Fruit fly (Drosophila melanogaster) whole organism, prepupa: ENCODE results near the gene Tango10.

ENCODE experiments used
- CG10631 ChIP-seq: fragments of 200-800 bp; sonication (Bioruptor generic); optimal IDR thresholded peaks from 2 replicates; lab custom pipeline; 2016; ENCODE audit warnings: missing biosample characterization, missing genetic modification characterization
- CG10669 ChIP-seq: fragments of 200-800 bp; sonication (Bioruptor generic); optimal IDR thresholded peaks from 3 replicates; lab custom pipeline; 2018; ENCODE audit warnings: missing biosample characterization, mild to moderate bottlenecking, missing genetic modification characterization, moderate library complexity
- CG11294 ChIP-seq: fragments of 200-800 bp; sonication (Bioruptor generic); IDR thresholded peaks from 2 replicates; pipeline ENCODE4 v1.3.6; 2022; ENCODE audit warnings: missing biosample characterization, missing genetic modification characterization
- CG11902 ChIP-seq: fragments of 200-800 bp; sonication (Bioruptor generic); optimal IDR thresholded peaks from 3 replicates; lab custom pipeline; 2016; ENCODE audit warnings: missing biosample characterization, missing genetic modification characterization
- CG15336 ChIP-seq: fragments of 200-800 bp; sonication (Bioruptor generic); IDR thresholded peaks from 2 replicates; pipeline ENCODE4 v1.3.6; 2022; ENCODE audit warnings: missing biosample characterization, missing genetic modification characterization
- CG1621 ChIP-seq: fragments of 200-800 bp; sonication (Bioruptor generic); optimal IDR thresholded peaks from 3 replicates; lab custom pipeline; 2018; ENCODE audit warnings: missing biosample characterization, mild to moderate bottlenecking, missing genetic modification characterization
- CG16779 ChIP-seq: fragments of 200-800 bp; sonication (Bioruptor generic); optimal IDR thresholded peaks from 3 replicates; lab custom pipeline; 2017; ENCODE audit warnings: missing biosample characterization, mild to moderate bottlenecking, missing genetic modification characterization
- CG3032 ChIP-seq: fragments of 200-800 bp; optimal IDR thresholded peaks from 2 replicates; lab custom pipeline; 2019; ENCODE audit warnings: missing biosample characterization, mild to moderate bottlenecking, missing genetic modification characterization, moderate library complexity
- CG31627 ChIP-seq: fragments of 200-800 bp; sonication (Bioruptor generic); optimal IDR thresholded peaks from 3 replicates; lab custom pipeline; 2016; ENCODE audit warnings: missing biosample characterization, missing genetic modification characterization
- CG32006 ChIP-seq: fragments of 200-800 bp; sonication (Bioruptor generic); optimal IDR thresholded peaks from 3 replicates; lab custom pipeline; 2017; ENCODE audit warnings: missing biosample characterization, mild to moderate bottlenecking, missing genetic modification characterization
- CG34406 ChIP-seq: fragments of 200-800 bp; sonication (Bioruptor generic); optimal IDR thresholded peaks from 3 replicates; lab custom pipeline; 2016; ENCODE audit warnings: missing biosample characterization, missing genetic modification characterization
- CG3919 ChIP-seq: fragments of 200-800 bp; sonication (Bioruptor generic); optimal IDR thresholded peaks from 3 replicates; lab custom pipeline; 2016; ENCODE audit warnings: missing biosample characterization, missing genetic modification characterization
- CG4318 ChIP-seq: fragments of 200-800 bp; sonication (Bioruptor generic); optimal IDR thresholded peaks from 3 replicates; lab custom pipeline; 2017; ENCODE audit warnings: missing biosample characterization, mild to moderate bottlenecking, missing genetic modification characterization
- CG6276 ChIP-seq: fragments of 200-800 bp; sonication (Bioruptor generic); optimal IDR thresholded peaks from 2 replicates; lab custom pipeline; 2017; ENCODE audit warnings: missing biosample characterization, mild to moderate bottlenecking, missing genetic modification characterization
- CG6792 ChIP-seq: fragments of 200-800 bp; sonication (Bioruptor generic); optimal IDR thresholded peaks from 3 replicates; lab custom pipeline; 2016; ENCODE audit warnings: missing biosample characterization, missing genetic modification characterization
- CG6808 ChIP-seq: fragments of 200-800 bp; sonication (Bioruptor generic); optimal IDR thresholded peaks from 3 replicates; lab custom pipeline; 2017; ENCODE audit warnings: missing biosample characterization, missing genetic modification characterization, mild to moderate bottlenecking, moderate library complexity, missing genetic modification reagents
- CG6854 ChIP-seq: fragments of 200-800 bp; sonication (Bioruptor generic); optimal IDR thresholded peaks from 2 replicates; lab custom pipeline; 2017; ENCODE audit warnings: missing biosample characterization, mild to moderate bottlenecking, missing genetic modification characterization
- CG7368 ChIP-seq: fragments of 200-800 bp; sonication (Bioruptor generic); optimal IDR thresholded peaks from 3 replicates; lab custom pipeline; 2016; ENCODE audit warnings: missing biosample characterization, missing genetic modification characterization
- CG8119 ChIP-seq: fragments of 200-800 bp; sonication (Bioruptor generic); IDR thresholded peaks from 3 replicates; pipeline ENCODE4 v1.3.6; 2022; ENCODE audit warnings: missing biosample characterization, missing genetic modification characterization
- CG8632 ChIP-seq: fragments of 200-800 bp; sonication (Bioruptor generic); optimal IDR thresholded peaks from 3 replicates; lab custom pipeline; 2016; ENCODE audit warnings: missing biosample characterization, missing genetic modification characterization
- CG9139 ChIP-seq: fragments of 200-800 bp; sonication (Bioruptor generic); optimal IDR thresholded peaks from 3 replicates; lab custom pipeline; 2017; ENCODE audit warnings: missing biosample characterization, mild to moderate bottlenecking, missing genetic modification characterization
- Eip75B ChIP-seq: fragments of 200-800 bp; sonication (Bioruptor generic); optimal IDR thresholded peaks from 3 replicates; lab custom pipeline; 2016; ENCODE audit warnings: missing biosample characterization, missing genetic modification characterization
- Eip78C ChIP-seq: fragments of 200-800 bp; sonication (Bioruptor generic); peaks from one replicate; lab custom pipeline; 2016; ENCODE audit warnings: missing biosample characterization, missing genetic modification characterization
- Eip93F ChIP-seq: fragments of 200-800 bp; sonication (Bioruptor generic); optimal IDR thresholded peaks from 2 replicates; lab custom pipeline; 2016; ENCODE audit warnings: missing biosample characterization, mild to moderate bottlenecking, missing genetic modification characterization
- Ets21C ChIP-seq: fragments of 200-800 bp; sonication (Bioruptor generic); optimal IDR thresholded peaks from 3 replicates; lab custom pipeline; 2016; ENCODE audit warnings: missing biosample characterization, missing genetic modification characterization
- Ets96B ChIP-seq: fragments of 200-800 bp; optimal IDR thresholded peaks from 2 replicates; lab custom pipeline; 2019; ENCODE audit warnings: missing biosample characterization, mild to moderate bottlenecking, missing genetic modification characterization, moderate library complexity
- Gug ChIP-seq: fragments of 200-800 bp; sonication (Bioruptor generic); IDR thresholded peaks from 2 replicates; pipeline ENCODE4 v1.3.6; 2022; ENCODE audit warnings: missing biosample characterization, missing genetic modification characterization
- Hr39 ChIP-seq: fragments of 200-800 bp; sonication (Bioruptor generic); optimal IDR thresholded peaks from 2 replicates; lab custom pipeline; 2016; ENCODE audit warnings: missing biosample characterization, missing genetic modification characterization
- Hr4 ChIP-seq: fragments of 200-800 bp; sonication (Bioruptor generic); optimal IDR thresholded peaks from 3 replicates; lab custom pipeline; 2016; ENCODE audit warnings: missing biosample characterization, missing genetic modification characterization
- Lpt ChIP-seq: fragments of 200-800 bp; sonication (Bioruptor generic); optimal IDR thresholded peaks from 3 replicates; lab custom pipeline; 2016; ENCODE audit warnings: missing biosample characterization, missing genetic modification characterization
- Met ChIP-seq: fragments of 200-800 bp; sonication (Bioruptor generic); optimal IDR thresholded peaks from 3 replicates; lab custom pipeline; 2016; ENCODE audit warnings: missing biosample characterization, missing genetic modification characterization
- OdsH ChIP-seq: fragments of 200-800 bp; sonication (Bioruptor generic); optimal IDR thresholded peaks from 3 replicates; lab custom pipeline; 2016; ENCODE audit warnings: missing biosample characterization, missing genetic modification characterization
- Smox ChIP-seq: fragments of 200-800 bp; sonication (Bioruptor generic); optimal IDR thresholded peaks from 3 replicates; lab custom pipeline; 2016; ENCODE audit warnings: missing biosample characterization, missing genetic modification characterization
- Sox14 ChIP-seq: fragments of 200-800 bp; sonication (Bioruptor generic); optimal IDR thresholded peaks from 3 replicates; lab custom pipeline; 2016; ENCODE audit warnings: missing biosample characterization, missing genetic modification characterization
- achi ChIP-seq: fragments of 200-800 bp; sonication (Bioruptor generic); optimal IDR thresholded peaks from 3 replicates; lab custom pipeline; 2016; ENCODE audit warnings: missing biosample characterization, missing genetic modification characterization
- acj6 ChIP-seq: fragments of 200-800 bp; sonication (Bioruptor generic); optimal IDR thresholded peaks from 3 replicates; lab custom pipeline; 2016; ENCODE audit warnings: missing biosample characterization, missing genetic modification characterization
- cyc ChIP-seq: fragments of 200-800 bp; sonication (Bioruptor generic); optimal IDR thresholded peaks from 3 replicates; lab custom pipeline; 2016; ENCODE audit warnings: missing biosample characterization, missing genetic modification characterization
- dac ChIP-seq: fragments of 200-800 bp; sonication (Bioruptor generic); optimal IDR thresholded peaks from 2 replicates; lab custom pipeline; 2017; ENCODE audit warnings: missing biosample characterization, mild to moderate bottlenecking, missing genetic modification characterization
- dsx ChIP-seq: fragments of 200-800 bp; optimal IDR thresholded peaks from 3 replicates; lab custom pipeline; 2019; ENCODE audit warnings: missing biosample characterization, mild to moderate bottlenecking, missing genetic modification characterization, moderate library complexity; ENCODE audit not compliant: poor library complexity, severe bottlenecking
- eg ChIP-seq: fragments of 200-800 bp; sonication (Bioruptor generic); IDR thresholded peaks from 3 replicates; pipeline ENCODE4 v1.3.6; 2022; ENCODE audit warnings: missing biosample characterization, missing genetic modification characterization
- esn ChIP-seq: fragments of 200-800 bp; sonication (Bioruptor generic); optimal IDR thresholded peaks from 2 replicates; lab custom pipeline; 2016; ENCODE audit warnings: missing biosample characterization, mild to moderate bottlenecking, missing genetic modification characterization, moderate library complexity
- fd59A ChIP-seq: fragments of 200-800 bp; sonication (Bioruptor generic); optimal IDR thresholded peaks from 2 replicates; lab custom pipeline; 2017; ENCODE audit warnings: missing biosample characterization, mild to moderate bottlenecking, missing genetic modification characterization, missing genetic modification reagents
- fkh ChIP-seq: fragments of 200-800 bp; sonication (Bioruptor generic); optimal IDR thresholded peaks from 3 replicates; lab custom pipeline; 2017; ENCODE audit warnings: missing biosample characterization, mild to moderate bottlenecking, missing genetic modification characterization, moderate library complexity
- lz ChIP-seq: fragments of 200-800 bp; sonication (Bioruptor generic); optimal IDR thresholded peaks from 3 replicates; lab custom pipeline; 2016; ENCODE audit warnings: missing biosample characterization, missing genetic modification characterization
- net ChIP-seq: fragments of 200-800 bp; sonication (Bioruptor generic); optimal IDR thresholded peaks from 3 replicates; lab custom pipeline; 2016; ENCODE audit warnings: missing biosample characterization, missing genetic modification characterization
- pdm3 ChIP-seq: fragments of 200-800 bp; sonication (Bioruptor generic); optimal IDR thresholded peaks from 3 replicates; lab custom pipeline; 2016; ENCODE audit warnings: missing biosample characterization, missing genetic modification characterization
- salr ChIP-seq, 2 experiments: fragments of 200-800 bp; sonication (Bioruptor generic); optimal IDR thresholded peaks; 3 replicates each; lab custom pipeline; 2016 to 2018; ENCODE audit warnings: missing biosample characterization in 2 of 2, missing genetic modification characterization in 2 of 2, mild to moderate bottlenecking in 1 of 2
- spab ChIP-seq: fragments of 200-800 bp; sonication (Bioruptor generic); optimal IDR thresholded peaks from 2 replicates; lab custom pipeline; 2017; ENCODE audit warnings: missing biosample characterization, mild to moderate bottlenecking, missing genetic modification characterization, missing genetic modification reagents
- ss ChIP-seq, 2 experiments: fragments of 200-800 bp; sonication (Bioruptor generic); optimal IDR thresholded peaks; 2 replicates in 1 of 2; 3 replicates in 1 of 2; lab custom pipeline; 2017 to 2018; ENCODE audit warnings: mild to moderate bottlenecking in 2 of 2, missing biosample characterization in 2 of 2, missing genetic modification characterization in 2 of 2, moderate library complexity in 1 of 2
- svp ChIP-seq: fragments of 200-800 bp; sonication (Bioruptor generic); peaks from one replicate; lab custom pipeline; 2016; ENCODE audit warnings: missing biosample characterization, missing genetic modification characterization
- topi ChIP-seq: fragments of 200-800 bp; sonication (Bioruptor generic); optimal IDR thresholded peaks from 3 replicates; lab custom pipeline; 2016; ENCODE audit warnings: missing biosample characterization, missing genetic modification characterization
- vri ChIP-seq: fragments of 200-800 bp; sonication (Bioruptor generic); optimal IDR thresholded peaks from 3 replicates; lab custom pipeline; 2016; ENCODE audit warnings: missing biosample characterization, mild to moderate bottlenecking, missing genetic modification characterization

The Tango10 gene

dm6 chrX:11715263-11715659 is 4.8 kb upstream of the Tango10 start, which contains the start of gene Amun:
Gene Amun, minus strand, starts transcription at chrX:11715565.
- TF ChIP-seq Smox (GFP tag; lab: Kevin White, UChicago) (peak; percentile 63), fd59A (GFP tag; lab: Kevin White, UChicago) (peak; percentile 26), CG32006 (GFP tag; lab: Kevin White, UChicago) (peak; percentile 64), topi (GFP tag; lab: Kevin White, UChicago) (peak; percentile 39), Sox14 (GFP tag; lab: Kevin White, UChicago) (peak; percentile 43), CG3032 (tag; lab: Kevin White, UChicago) (peak; percentile 42), CG10669 (GFP tag; lab: Kevin White, UChicago) (peak; percentile 51), dac (no peak), CG15336 (GFP tag; lab: Robert Waterston, UW) (peak; percentile 18; the same call in 1 of the 2 replicates), CG8119 (GFP tag; lab: Robert Waterston, UW) (0 out of 3 replicates have a peak, but pooled peaks have one; percentile 20), CG6792 (GFP tag; lab: Kevin White, UChicago) (peak; percentile 43), Hr4 (GFP tag; lab: Kevin White, UChicago) (peak; percentile 5), cyc (GFP tag; lab: Kevin White, UChicago) (peak; percentile 25), Met (GFP tag; lab: Kevin White, UChicago) (peak; percentile 40), CG3919 (GFP tag; lab: Kevin White, UChicago) (peak; percentile 26), CG6276 (GFP tag; lab: Kevin White, UChicago) (peak; percentile 33), CG11902 (GFP tag; lab: Kevin White, UChicago) (peak; percentile 7), achi (GFP tag; lab: Kevin White, UChicago) (peak; percentile 11), CG1621 (no peak), CG8632 (GFP tag; lab: Kevin White, UChicago) (no peak), CG10631 (GFP tag; lab: Kevin White, UChicago) (peak; percentile 16), CG6854 (GFP tag; lab: Kevin White, UChicago) (no peak), eg (GFP tag; lab: Robert Waterston, UW) (peak; percentile 41), lz (GFP tag; lab: Kevin White, UChicago) (peak; percentile 48), Eip78C (GFP tag; lab: Kevin White, UChicago) (peak; percentile 59), acj6 (GFP tag; lab: Kevin White, UChicago) (peak; percentile 57), CG31627 (GFP tag; lab: Kevin White, UChicago) (peak; percentile 62), pdm3 (GFP tag; lab: Kevin White, UChicago) (peak; percentile 52), CG34406 (GFP tag; lab: Kevin White, UChicago) (no peak), spab (peak; percentile 6), Hr39 (GFP tag; lab: Kevin White, UChicago) (peak; percentile 63), salr (GFP tag; optimal IDR thresholded peaks at IDR 0.05; lab: Kevin White, UChicago) (peak in 1 of 2 experiments; percentile 63), fkh (peak; percentile 62), CG4318 (GFP tag; lab: Kevin White, UChicago) (peak; percentile 16), Ets96B (no peak), esn (GFP tag; lab: Kevin White, UChicago) (peak; percentile 62), OdsH (GFP tag; lab: Kevin White, UChicago) (peak; percentile 53), Gug (GFP tag; lab: Robert Waterston, UW) (no peak), CG6808 (GFP tag; lab: Kevin White, UChicago) (peak; percentile 36), CG9139 (no peak), net (peak; percentile 44), CG16779 (tag; lab: Kevin White, UChicago) (no peak), vri (GFP tag; lab: Kevin White, UChicago) (peak; percentile 41), dsx (GFP tag; lab: Kevin White, UChicago) (peak; percentile 38), Eip93F (GFP tag; lab: Kevin White, UChicago) (no peak), Ets21C (peak; percentile 22), CG7368 (GFP tag; lab: Kevin White, UChicago) (peak; percentile 50), ss (GFP tag; optimal IDR thresholded peaks at IDR 0.05; lab: Kevin White, UChicago) (no peak), Eip75B (GFP tag; lab: Kevin White, UChicago) (peak; percentile 36), svp (GFP tag; lab: Kevin White, UChicago) (peak; percentile 41), Lpt (no peak), CG11294 (GFP tag; lab: Robert Waterston, UW) (no peak; the same call in 1 of the 2 replicates)
